Fruit fly (Drosophila melanogaster): ENCODE data around the gene DIP-gamma.

DIP-gamma gene

DNA sequence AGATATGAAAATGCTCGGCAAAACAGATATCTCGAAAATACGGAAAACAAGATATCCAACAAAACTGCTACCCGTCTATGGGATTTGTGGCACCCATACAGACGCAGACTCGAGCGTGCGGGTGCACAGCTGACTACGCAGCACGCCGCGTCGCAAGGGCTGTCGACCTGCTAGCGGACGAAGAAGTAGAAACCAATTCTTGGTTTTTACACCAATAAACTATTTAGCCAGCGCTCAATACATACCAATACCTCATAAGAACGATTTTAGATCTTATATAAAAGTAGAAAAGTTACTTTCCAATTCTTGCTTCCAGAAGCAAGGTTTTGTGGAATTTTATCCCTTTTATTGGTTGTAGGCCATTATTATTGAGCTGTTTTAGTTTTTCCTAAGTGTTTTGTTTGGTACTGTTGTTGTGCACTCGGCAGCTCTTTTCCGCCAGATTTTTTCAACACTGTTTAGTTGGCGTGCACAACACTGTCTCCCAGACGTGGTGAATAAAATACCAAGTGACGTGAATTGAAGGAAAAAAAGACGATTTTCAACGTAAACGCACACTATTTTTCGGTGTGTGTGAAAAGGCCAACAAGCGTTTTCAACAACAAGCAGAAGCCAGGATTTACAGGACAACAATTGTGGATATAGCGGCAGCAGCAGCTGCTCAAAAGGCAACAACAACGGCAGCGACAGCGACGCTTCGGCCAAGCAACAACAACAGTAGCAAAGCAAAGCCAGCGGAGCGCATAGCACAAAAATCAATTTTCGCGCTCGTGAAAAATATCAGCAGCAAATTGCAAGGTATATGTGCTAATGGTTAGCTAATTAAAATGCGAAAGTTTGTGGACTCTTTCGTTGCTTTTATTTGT is 81.4 kb downstream of the DIP-gamma start (continued):
- TF ChIP-seq CG1024 (GFP tag; IDR thresholded peaks at IDR 0.05), result 0 out of 2 replicates have a peak, but pooled peaks have one; percentile 31
- peak; percentile 26; the same call in 1 of the 3 replicates for TF ChIP-seq croc (GFP tag; conservative IDR thresholded peaks at IDR 0.05)
- peak; percentile 92 for TF ChIP-seq Dip3 (GFP tag; optimal IDR thresholded peaks at IDR 0.05)
- TF ChIP-seq CHES-1-like (GFP tag; optimal IDR thresholded peaks at IDR 0.05), result peak; percentile 94
- TF ChIP-seq bigmax (GFP tag; optimal IDR thresholded peaks at IDR 0.05), result no peak
- peak; percentile 67 for TF ChIP-seq CG3995 (GFP tag; optimal IDR thresholded peaks at IDR 0.05)
- TF ChIP-seq CG17328 (GFP tag; IDR thresholded peaks at IDR 0.05), result no peak
- peak; percentile 38 for TF ChIP-seq twi (tag; optimal IDR thresholded peaks at IDR 0.05)
- 0 out of 3 replicates have a peak, but pooled peaks have one; percentile 21 for TF ChIP-seq CG2889 (GFP tag; IDR thresholded peaks at IDR 0.05)
- peak; percentile 55 for TF ChIP-seq ab (GFP tag; optimal IDR thresholded peaks at IDR 0.05)
- TF ChIP-seq CG14965 (GFP tag; optimal IDR thresholded peaks at IDR 0.05; ENCODE audit: borderline replicate concordance), result no peak
- TF ChIP-seq CG4730 (GFP tag; IDR thresholded peaks at IDR 0.05), result peak; percentile 42; the same call in 1 of the 2 replicates
- TF ChIP-seq GATAe (GFP tag; conservative IDR thresholded peaks at IDR 0.05), result no peak
- peak; percentile 70 for TF ChIP-seq CG4854 (GFP tag; optimal IDR thresholded peaks at IDR 0.05)
- TF ChIP-seq grau (tag; optimal IDR thresholded peaks at IDR 0.05), result peak; percentile 77
- peak; percentile 15; the same call in 1 of the 2 replicates for TF ChIP-seq ham (GFP tag; IDR thresholded peaks at IDR 0.05)
- peak; percentile 75 for TF ChIP-seq nom (GFP tag; optimal IDR thresholded peaks at IDR 0.05)
- TF ChIP-seq CG9609 (GFP tag; optimal IDR thresholded peaks at IDR 0.05), result peak; percentile 92
- TF ChIP-seq Gsc (GFP tag; IDR thresholded peaks at IDR 0.05), result no peak
- peak; percentile 81 for TF ChIP-seq slp2 (GFP tag; optimal IDR thresholded peaks at IDR 0.05)
- peak; percentile 97 for TF ChIP-seq Ets65A (GFP tag)
- TF ChIP-seq CG10209 (GFP tag; optimal IDR thresholded peaks at IDR 0.05), result peak; percentile 79
- TF ChIP-seq CG2129 (GFP tag; IDR thresholded peaks at IDR 0.05; ENCODE audit: partially characterized antibody), result no peak
- no peak for TF ChIP-seq CG2875 (GFP tag; optimal IDR thresholded peaks at IDR 0.05)
- TF ChIP-seq B-H1 (GFP tag; IDR thresholded peaks at IDR 0.05), result peak; percentile 35; the same call in 1 of the 3 replicates
- TF ChIP-seq Dp (GFP tag; optimal IDR thresholded peaks at IDR 0.05), result no peak
- no peak for TF ChIP-seq Elba2 (GFP tag; optimal IDR thresholded peaks at IDR 0.05)
- peak; percentile 80 for TF ChIP-seq CG15269 (tag; optimal IDR thresholded peaks at IDR 0.05)
- TF ChIP-seq CG18619 (GFP tag; optimal IDR thresholded peaks at IDR 0.05), result peak; percentile 80
- no peak for TF ChIP-seq hbn (GFP tag; IDR thresholded peaks at IDR 0.05; ENCODE audit: partially characterized antibody)
- peak; percentile 32 for TF ChIP-seq MBD-R2 (GFP tag; IDR thresholded peaks at IDR 0.05)
- peak; percentile 73 for TF ChIP-seq CG7372 (GFP tag; IDR thresholded peaks at IDR 0.05)
- TF ChIP-seq h (optimal IDR thresholded peaks at IDR 0.05), result no peak
- TF ChIP-seq Gug (GFP tag; IDR thresholded peaks at IDR 0.05), result peak; percentile 76; the same call in 3 of the 4 replicates
- peak; percentile 62 for TF ChIP-seq Adf1 (GFP tag; IDR thresholded peaks at IDR 0.05)
- TF ChIP-seq eve (GFP tag; optimal IDR thresholded peaks at IDR 0.05), result no peak
- TF ChIP-seq CG42726 (GFP tag; IDR thresholded peaks at IDR 0.05; ENCODE audit: partially characterized antibody), result no peak
- peak; percentile 64 for TF ChIP-seq CrebB (tag; optimal IDR thresholded peaks at IDR 0.05)
- peak; percentile 90 for TF ChIP-seq tin (GFP tag; optimal IDR thresholded peaks at IDR 0.05)
- peak; percentile 13 for TF ChIP-seq wek (GFP tag; optimal IDR thresholded peaks at IDR 0.05)
- no peak for TF ChIP-seq esg (GFP tag; conservative IDR thresholded peaks at IDR 0.05)
- TF ChIP-seq Doc3 (GFP tag; IDR thresholded peaks at IDR 0.05; ENCODE audit: partially characterized antibody), result no peak
- peak; percentile 72 for TF ChIP-seq CG12769 (tag; optimal IDR thresholded peaks at IDR 0.05)
- no peak for TF ChIP-seq CG2202 (tag; optimal IDR thresholded peaks at IDR 0.05)
- TF ChIP-seq dan (GFP tag; IDR thresholded peaks at IDR 0.05), result no peak
- peak; percentile 79 for TF ChIP-seq D19B (GFP tag; optimal IDR thresholded peaks at IDR 0.05)
- no peak for TF ChIP-seq Jarid2 (GFP tag; optimal IDR thresholded peaks at IDR 0.05)
- peak; percentile 66 for TF ChIP-seq org-1 (GFP tag; optimal IDR thresholded peaks at IDR 0.05)
- TF ChIP-seq tap (tag; optimal IDR thresholded peaks at IDR 0.05), result peak; percentile 65

Measured in whole organism, embryonic.